Fruit fly (Drosophila melanogaster): ENCODE data around the gene Sid.
A peak's percentile ranks its signal among the peaks of the same experiment; 100 is the strongest.

Gene Sid

dm6 chr3R:28670404-28670803 is at the start of gene Sid:
Gene Sid (plus strand): TSS chr3R:28670704.
- TF ChIP-seq CG11617 (GFP tag; optimal IDR thresholded peaks at IDR 0.05) (no peak), CG14711 (tag; optimal IDR thresholded peaks at IDR 0.05) (no peak), kay (GFP tag; ENCODE audit: borderline replicate concordance) (no peak), toe (GFP tag; optimal IDR thresholded peaks at IDR 0.05) (no peak), tj (GFP tag; optimal IDR thresholded peaks at IDR 0.05) (no peak), CG33017 (tag; optimal IDR thresholded peaks at IDR 0.05) (no peak)

DNA sequence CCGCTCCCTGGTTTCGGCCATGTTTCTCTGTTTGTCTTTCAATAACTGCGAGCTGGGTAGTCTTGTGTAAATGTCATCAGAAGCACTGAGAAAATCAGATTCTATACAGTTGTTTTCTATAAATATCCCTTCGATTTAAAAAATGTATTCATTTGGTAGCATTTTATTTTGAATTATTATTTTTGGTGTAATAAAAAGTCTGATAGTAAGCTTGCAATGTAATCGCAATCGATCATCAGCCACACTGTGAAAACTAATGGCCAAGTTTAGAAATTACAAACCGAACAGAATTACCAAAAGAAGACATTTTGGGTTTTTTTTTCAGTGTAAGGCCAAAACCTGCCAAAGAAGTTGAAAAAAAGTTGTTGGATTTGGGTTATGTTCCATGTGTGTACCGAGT is 49.7 kb upstream of the Sid start:
- no peak for TF ChIP-seq CG7045 (GFP tag; optimal IDR thresholded peaks at IDR 0.05)
- TF ChIP-seq CG14711 (tag; optimal IDR thresholded peaks at IDR 0.05), result no peak
- no peak for TF ChIP-seq Mnt (GFP tag; optimal IDR thresholded peaks at IDR 0.05)
- TF ChIP-seq pad (GFP tag; optimal IDR thresholded peaks at IDR 0.05), result no peak
- TF ChIP-seq kay (GFP tag; ENCODE audit: borderline replicate concordance), result no peak
- no peak for TF ChIP-seq CG5204 (GFP tag; optimal IDR thresholded peaks at IDR 0.05)
- no peak for TF ChIP-seq tj (GFP tag; optimal IDR thresholded peaks at IDR 0.05)
- TF ChIP-seq Crg-1 (GFP tag; optimal IDR thresholded peaks at IDR 0.05), result no peak
- TF ChIP-seq CG7101 (tag; optimal IDR thresholded peaks at IDR 0.05), result no peak
- no peak for TF ChIP-seq toe (GFP tag; optimal IDR thresholded peaks at IDR 0.05)

- no peak for TF ChIP-seq CG14711 (tag; optimal IDR thresholded peaks at IDR 0.05)
- TF ChIP-seq pad (GFP tag; optimal IDR thresholded peaks at IDR 0.05), result no peak
- no peak for TF ChIP-seq CG7101 (tag; optimal IDR thresholded peaks at IDR 0.05)
- no peak for TF ChIP-seq CG7045 (GFP tag; optimal IDR thresholded peaks at IDR 0.05)
Observed at dm6 chr3R:28623115-28623514, 47.4 kb upstream of the Sid start.

- TF ChIP-seq CG7101 (tag; optimal IDR thresholded peaks at IDR 0.05), result no peak
- TF ChIP-seq kay (GFP tag; ENCODE audit: borderline replicate concordance), result peak; percentile 38
Observed at dm6 chr3R:28623564-28623963, 46.9 kb upstream of the Sid start.

DNA sequence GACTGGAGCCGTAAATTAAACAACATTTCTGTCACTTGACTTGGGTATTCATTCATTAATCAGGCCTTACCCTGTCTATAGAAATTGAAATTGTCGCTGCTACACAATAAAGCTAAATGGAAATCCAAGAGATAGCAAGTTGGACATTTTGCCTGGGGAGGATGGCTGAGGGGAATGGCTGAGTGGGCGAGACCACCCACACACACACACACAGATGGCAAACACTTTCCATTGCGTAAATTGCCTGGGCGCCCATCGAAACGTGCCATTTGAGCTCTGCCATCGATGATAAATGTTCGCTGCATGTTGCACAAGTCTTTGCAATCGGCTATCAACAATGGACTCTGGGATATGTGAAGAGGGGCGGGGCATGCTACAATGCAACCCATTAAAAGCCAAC is 43.2 kb upstream of the Sid start:
- TF ChIP-seq tj (GFP tag; optimal IDR thresholded peaks at IDR 0.05) (no peak), CG14711 (tag; optimal IDR thresholded peaks at IDR 0.05) (no peak), bab1 (GFP tag; optimal IDR thresholded peaks at IDR 0.05) (no peak), Hr96 (GFP tag; optimal IDR thresholded peaks at IDR 0.05) (no peak), CG7101 (tag; optimal IDR thresholded peaks at IDR 0.05) (no peak), CG11617 (GFP tag; optimal IDR thresholded peaks at IDR 0.05) (no peak), toe (GFP tag; optimal IDR thresholded peaks at IDR 0.05) (no peak), ovo (GFP tag; optimal IDR thresholded peaks at IDR 0.05) (no peak), Crg-1 (GFP tag; optimal IDR thresholded peaks at IDR 0.05) (no peak), CG7045 (GFP tag; optimal IDR thresholded peaks at IDR 0.05) (no peak), Mnt (GFP tag; optimal IDR thresholded peaks at IDR 0.05) (no peak), pad (GFP tag; optimal IDR thresholded peaks at IDR 0.05) (no peak), CG5204 (GFP tag; optimal IDR thresholded peaks at IDR 0.05) (no peak), kay (GFP tag; ENCODE audit: borderline replicate concordance) (no peak)

- TF ChIP-seq bab1 (GFP tag; optimal IDR thresholded peaks at IDR 0.05) (no peak), ovo (GFP tag; optimal IDR thresholded peaks at IDR 0.05) (no peak), CG14711 (tag; optimal IDR thresholded peaks at IDR 0.05) (no peak), tj (GFP tag; optimal IDR thresholded peaks at IDR 0.05) (no peak), pad (GFP tag; optimal IDR thresholded peaks at IDR 0.05) (no peak), CG33017 (tag; optimal IDR thresholded peaks at IDR 0.05) (no peak), Mnt (GFP tag; optimal IDR thresholded peaks at IDR 0.05) (no peak), CG12768 (GFP tag; optimal IDR thresholded peaks at IDR 0.05) (no peak), Hr96 (GFP tag; optimal IDR thresholded peaks at IDR 0.05) (no peak), CG7045 (GFP tag; optimal IDR thresholded peaks at IDR 0.05) (no peak), CG7101 (tag; optimal IDR thresholded peaks at IDR 0.05) (no peak)
Observed at dm6 chr3R:28628696-28629095, 41.8 kb upstream of the Sid start.

dm6 chr3R:28629186-28629979 is 41.1 kb upstream of the Sid start:
- TF ChIP-seq tj (GFP tag; optimal IDR thresholded peaks at IDR 0.05) (peak; percentile 24), cic (GFP tag; optimal IDR thresholded peaks at IDR 0.05) (peak; percentile 12), ovo (GFP tag; optimal IDR thresholded peaks at IDR 0.05) (no peak), kay (GFP tag; ENCODE audit: borderline replicate concordance) (peak; percentile 15), CG11617 (GFP tag; optimal IDR thresholded peaks at IDR 0.05) (peak; percentile 11), CG33017 (tag; optimal IDR thresholded peaks at IDR 0.05) (no peak)

- TF ChIP-seq CG7101 (tag; optimal IDR thresholded peaks at IDR 0.05) (no peak), CG33017 (tag; optimal IDR thresholded peaks at IDR 0.05) (no peak), CG1620 (GFP tag; optimal IDR thresholded peaks at IDR 0.05) (no peak), kay (GFP tag; ENCODE audit: borderline replicate concordance) (no peak), CG14711 (tag; optimal IDR thresholded peaks at IDR 0.05) (no peak), CG11617 (GFP tag; optimal IDR thresholded peaks at IDR 0.05) (no peak), CG5204 (GFP tag; optimal IDR thresholded peaks at IDR 0.05) (no peak), Hr96 (GFP tag; optimal IDR thresholded peaks at IDR 0.05) (no peak), Clk (GFP tag; optimal IDR thresholded peaks at IDR 0.05) (no peak), CG7045 (GFP tag; optimal IDR thresholded peaks at IDR 0.05) (no peak), toe (GFP tag; optimal IDR thresholded peaks at IDR 0.05) (no peak), cnc (optimal IDR thresholded peaks at IDR 0.05) (no peak), Crg-1 (GFP tag; optimal IDR thresholded peaks at IDR 0.05) (no peak), pad (GFP tag; optimal IDR thresholded peaks at IDR 0.05) (no peak), bab1 (GFP tag; optimal IDR thresholded peaks at IDR 0.05) (no peak)
Observed at dm6 chr3R:28630092-28630491, 40.4 kb upstream of the Sid start.

Data from whole organism, adult.